Worm (Caenorhabditis elegans) whole organism, L4/young adult: ENCODE data around the gene R05D3.9.

ENCODE experiments used
- dao-5 ChIP-seq: sonication (generic microtip); optimal IDR thresholded peaks from 2 replicates; lab custom pipeline; 2016; ENCODE audit warnings: missing genotype, missing genetic modification characterization, moderate library complexity, missing compliant biosample characterization
- him-1 ChIP-seq: sonication (generic microtip); optimal IDR thresholded peaks from 2 replicates; lab custom pipeline; 2016; ENCODE audit warnings: missing genotype, missing genetic modification reagents, missing genetic modification characterization, missing compliant biosample characterization

ce11 chrIII:8369172-8369571 lies 653 bp upstream of the R05D3.9 start:
- TF ChIP-seq him-1 (tag; lab: Kevin White, UChicago) (no peak), dao-5 (tag; lab: Kevin White, UChicago) (no peak)
